Worm (Caenorhabditis elegans): ENCODE data around the gene lact-9.

Gene lact-9

DNA sequence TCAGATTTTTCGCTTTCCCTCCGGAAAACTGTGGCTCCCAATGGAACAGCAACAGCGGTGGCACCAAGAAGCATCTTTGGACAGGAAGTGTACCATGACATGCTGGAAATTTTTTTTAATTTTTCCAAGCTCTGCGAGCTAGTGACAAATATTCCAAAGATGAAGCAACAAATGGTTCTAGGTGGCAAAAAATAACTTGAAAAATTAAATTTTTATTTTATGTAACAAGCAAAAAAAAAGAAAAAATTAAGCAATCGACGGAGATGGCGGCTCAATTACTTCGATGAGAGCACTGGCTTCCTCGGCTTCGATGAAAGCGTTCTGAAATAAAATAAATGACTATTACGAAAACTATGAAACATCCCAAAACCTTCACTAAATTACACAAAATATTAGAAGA is at the start of gene lact-9:
Gene lact-9, minus strand, starts transcription at position 101 of the 400 bp plus-strand sequence.
- TF ChIP-seq spr-1 (tag; optimal IDR thresholded peaks at IDR 0.05) (no peak), zip-11 (GFP tag; IDR thresholded peaks at IDR 0.05) (no peak), dmd-8 (GFP tag; IDR thresholded peaks at IDR 0.05) (no peak), nhr-42 (GFP tag; IDR thresholded peaks at IDR 0.05) (no peak), php-3 (GFP tag; IDR thresholded peaks at IDR 0.05) (no peak), egl-27 (tag; optimal IDR thresholded peaks at IDR 0.05) (no peak), dve-1 (tag; optimal IDR thresholded peaks at IDR 0.05; ENCODE audit: insufficient read depth) (no peak), fkh-10 (GFP tag; optimal IDR thresholded peaks at IDR 0.05) (no peak), ctbp-1 (GFP tag; IDR thresholded peaks at IDR 0.05) (no peak), nhr-77 (tag; optimal IDR thresholded peaks at IDR 0.05) (no peak), ceh-20 (GFP tag; IDR thresholded peaks at IDR 0.05) (no peak), unc-130 (GFP tag; optimal IDR thresholded peaks at IDR 0.05) (no peak)

DNA sequence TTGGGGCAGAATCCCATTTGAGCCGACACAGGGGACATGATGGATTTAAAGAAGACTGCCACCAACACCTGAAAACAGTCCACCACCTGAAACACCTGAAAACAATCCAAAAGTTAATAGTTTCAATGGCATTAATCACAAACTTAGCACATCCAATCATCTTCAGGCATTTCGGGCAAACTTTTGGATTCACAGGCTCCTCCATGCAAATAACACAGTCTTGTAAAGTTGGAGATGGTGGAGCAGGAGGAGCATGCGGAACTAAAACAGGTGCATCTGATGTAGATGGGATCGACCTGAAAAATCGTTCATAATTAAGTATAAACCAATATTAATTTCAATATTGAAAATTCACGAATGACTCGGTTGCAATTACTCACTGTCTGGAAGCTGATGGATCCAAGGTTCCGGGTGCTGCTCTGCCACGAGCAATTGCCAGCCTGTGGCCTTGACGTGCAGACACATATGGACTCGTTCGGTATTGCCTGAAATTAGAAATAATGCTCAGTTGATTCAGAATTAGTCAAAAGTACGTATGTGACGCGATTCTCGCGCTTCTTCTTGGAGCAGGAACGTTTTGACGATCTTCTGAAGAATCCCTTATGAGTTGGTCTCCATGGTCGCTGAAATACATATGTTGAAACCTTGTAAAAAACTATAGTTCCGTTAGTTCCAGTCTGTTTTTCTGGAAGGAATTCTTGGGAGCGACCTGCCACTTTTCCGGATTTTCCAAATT is 49.1 kb upstream of the lact-9 start:
- TF ChIP-seq aha-1 (tag) (peak; percentile 96), cey-2 (tag; optimal IDR thresholded peaks at IDR 0.05; ENCODE audit: borderline replicate concordance, insufficient read depth) (no peak)

DNA sequence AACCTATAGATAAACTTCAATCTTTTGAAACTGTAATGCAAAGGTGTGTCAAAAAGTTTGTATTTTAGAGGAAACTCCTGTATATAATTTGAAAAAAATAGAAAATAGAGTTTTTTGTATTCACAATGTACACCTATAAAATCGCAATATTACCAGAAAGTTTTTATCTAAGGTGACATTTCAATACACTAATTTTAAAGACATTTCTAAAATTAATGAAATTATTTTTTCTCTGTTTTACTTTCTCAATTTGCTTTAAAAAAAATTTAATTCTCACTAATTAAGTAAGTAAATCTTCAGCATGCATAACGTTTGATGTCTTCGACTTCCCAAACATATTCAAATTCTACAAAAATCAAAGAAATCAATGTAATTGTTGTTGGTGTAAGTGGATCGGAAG is 42.1 kb upstream of the lact-9 start, which contains the start of gene rga-5:
Gene rga-5, plus strand, starts transcription at position 301 of the 400 bp plus-strand sequence.
- TF ChIP-seq tra-1 (GFP tag; IDR thresholded peaks at IDR 0.05) = no peak
- no peak for TF ChIP-seq D1046.2 (GFP tag; IDR thresholded peaks at IDR 0.05)
- TF ChIP-seq ceh-28 (tag; optimal IDR thresholded peaks at IDR 0.05) = no peak
- TF ChIP-seq daf-16 (GFP tag; optimal IDR thresholded peaks at IDR 0.05) = no peak
- TF ChIP-seq daf-16 (tag; optimal IDR thresholded peaks at IDR 0.05) = no peak
- no peak for TF ChIP-seq pha-4 (GFP tag; IDR thresholded peaks at IDR 0.05)
- TF ChIP-seq pha-4 (tag; optimal IDR thresholded peaks at IDR 0.05) = no peak
- TF ChIP-seq egl-43 (GFP tag; IDR thresholded peaks at IDR 0.05) = no peak
- no peak for TF ChIP-seq unc-130 (GFP tag; optimal IDR thresholded peaks at IDR 0.05)
- TF ChIP-seq zip-11 (GFP tag; IDR thresholded peaks at IDR 0.05) = no peak
- no peak for TF ChIP-seq Y5F2A.4 (GFP tag; optimal IDR thresholded peaks at IDR 0.05)
- TF ChIP-seq lsy-2 (tag; optimal IDR thresholded peaks at IDR 0.05) = no peak
- no peak for TF ChIP-seq attf-4 (tag; optimal IDR thresholded peaks at IDR 0.05)
- no peak for TF ChIP-seq snpc-4 (tag; optimal IDR thresholded peaks at IDR 0.05)

DNA sequence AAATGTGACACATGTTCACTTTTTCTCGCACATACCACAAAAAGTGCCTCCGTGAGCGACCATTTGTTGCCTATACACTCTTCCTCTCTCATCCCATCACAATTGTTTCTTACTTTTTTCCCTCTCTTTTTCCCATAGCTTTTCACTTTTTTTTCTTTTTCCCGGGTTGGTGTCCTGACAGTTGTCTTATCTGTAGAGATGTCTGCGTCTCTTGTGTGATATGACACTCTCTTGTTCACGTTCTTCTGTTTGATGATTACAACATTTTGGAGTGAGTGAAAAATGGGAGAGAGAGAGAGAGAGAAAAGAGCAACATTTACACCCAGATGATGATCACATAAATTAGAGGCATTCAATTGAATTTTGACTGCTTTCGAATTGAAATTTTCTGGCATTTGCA is 40.9 kb upstream of the lact-9 start:
- TF ChIP-seq spr-1 (tag; optimal IDR thresholded peaks at IDR 0.05) (peak; percentile 37), nhr-48 (tag; optimal IDR thresholded peaks at IDR 0.05) (peak; percentile 41), nhr-76 (tag; optimal IDR thresholded peaks at IDR 0.05) (no peak), mep-1 (tag; optimal IDR thresholded peaks at IDR 0.05) (peak; percentile 64), T26A8.4 (GFP tag; IDR thresholded peaks at IDR 0.05) (no peak), Y48G9A.11 (GFP tag; IDR thresholded peaks at IDR 0.05) (no peak), F10B5.3 (tag; optimal IDR thresholded peaks at IDR 0.05) (no peak), ztf-7 (tag; optimal IDR thresholded peaks at IDR 0.05) (peak; percentile 48), Y75B8A.6 (GFP tag; IDR thresholded peaks at IDR 0.05) (no peak), jun-1 (tag; optimal IDR thresholded peaks at IDR 0.05) (no peak), daf-8 (GFP tag; IDR thresholded peaks at IDR 0.05) (no peak), Y5F2A.4 (GFP tag; optimal IDR thresholded peaks at IDR 0.05) (no peak), ceh-62 (tag; optimal IDR thresholded peaks at IDR 0.05) (no peak), pqm-1 (tag; optimal IDR thresholded peaks at IDR 0.05) (peak; percentile 78), cey-2 (tag; optimal IDR thresholded peaks at IDR 0.05; ENCODE audit: borderline replicate concordance, insufficient read depth) (no peak), nhr-237 (tag; optimal IDR thresholded peaks at IDR 0.05) (no peak), php-3 (GFP tag; IDR thresholded peaks at IDR 0.05) (no peak), zip-2 (tag; optimal IDR thresholded peaks at IDR 0.05) (no peak), lsy-2 (tag; optimal IDR thresholded peaks at IDR 0.05) (no peak), aha-1 (tag) (no peak), daf-19 (GFP tag; conservative IDR thresholded peaks at IDR 0.05) (no peak), lin-39 (tag; optimal IDR thresholded peaks at IDR 0.05) (no peak), dmd-6 (GFP tag; IDR thresholded peaks at IDR 0.05) (no peak), ztf-11 (tag; optimal IDR thresholded peaks at IDR 0.05) (no peak), T20F7.1 (GFP tag; optimal IDR thresholded peaks at IDR 0.05) (peak; percentile 18), hlh-30 (tag; optimal IDR thresholded peaks at IDR 0.05; ENCODE audit: insufficient read depth) (peak; percentile 74), Y105C5A.15 (GFP tag; IDR thresholded peaks at IDR 0.05) (no peak), ctbp-1 (GFP tag; IDR thresholded peaks at IDR 0.05) (no peak)
